Fruit fly (Drosophila melanogaster) whole organism, embryonic: ENCODE measurements around the gene Unc-115a.

Experiments used
- CG2116 ChIP-seq: fragments of 200-800 bp; sonication (Bioruptor generic); optimal IDR thresholded peaks from 3 replicates; lab custom pipeline; 2018; ENCODE audit warnings: missing biosample characterization, mild to moderate bottlenecking, missing genetic modification characterization
- sim ChIP-seq: fragments of 200-800 bp; sonication (Bioruptor generic); IDR thresholded peaks from 2 replicates; pipeline ENCODE4 v1.3.6; 2022; ENCODE audit warnings: missing biosample characterization, missing genetic modification characterization
- usp ChIP-seq: fragments of >200 bp; optimal IDR thresholded peaks from 2 replicates; lab custom pipeline; 2017; ENCODE audit warnings: missing biosample characterization, missing genetic modification characterization

DNA sequence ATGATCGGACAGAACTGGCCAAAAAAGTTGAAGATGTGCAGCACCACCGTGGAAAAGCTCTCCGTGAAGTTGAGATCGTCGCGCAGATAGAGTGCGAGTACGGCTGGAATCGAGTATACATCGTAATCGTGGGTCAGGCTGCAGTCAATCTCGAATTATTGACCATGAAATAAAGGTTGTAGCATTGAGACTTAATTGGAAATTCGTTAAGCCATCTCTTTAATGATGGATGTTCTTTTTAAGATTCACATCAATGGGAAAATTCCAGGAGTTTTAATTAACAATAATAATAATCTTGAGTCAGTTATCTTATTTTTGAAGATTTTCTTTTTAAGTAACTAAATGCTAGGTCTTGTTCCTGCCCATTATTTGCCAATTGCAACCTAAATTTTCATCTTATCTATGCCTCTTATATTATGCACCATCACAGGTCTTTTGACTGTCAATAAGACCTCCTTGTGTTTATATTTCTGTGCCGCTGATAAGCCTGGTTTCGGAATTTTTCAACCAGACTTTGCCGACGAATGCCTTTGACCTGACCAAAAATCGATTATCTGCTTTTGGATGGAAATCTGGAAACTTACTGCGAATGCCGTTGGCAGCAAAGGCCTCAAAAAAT lies 22.0 kb downstream of the Unc-115a start:
- TF ChIP-seq usp (GFP tag; lab: Kevin White, UChicago) (no peak), CG2116 (GFP tag; lab: Kevin White, UChicago) (no peak), sim (GFP tag; lab: Robert Waterston, UW) (no peak)
